Worm (Caenorhabditis elegans) whole organism, young adult: Measurements from ENCODE around the gene srxa-16.

ENCODE experiments used
- C17E4.6 ChIP-seq: fragments of 200-800 bp; sonication (Bioruptor generic); IDR thresholded peaks from 2 replicates; pipeline ENCODE4 v1.3.6; 2022; ENCODE audit warnings: missing genetic modification reagents, missing genetic modification characterization, missing compliant biosample characterization
- F10E7.11 ChIP-seq: sonication (generic microtip); optimal IDR thresholded peaks from 2 replicates; lab custom pipeline; 2017; ENCODE audit warnings: mild to moderate bottlenecking, missing genetic modification characterization, moderate library complexity, missing compliant biosample characterization
- F33H1.4 ChIP-seq: fragments of 200-800 bp; sonication (Bioruptor generic); IDR thresholded peaks from 2 replicates; pipeline ENCODE4 v1.3.6; 2022; ENCODE audit warnings: missing genetic modification reagents, missing genetic modification characterization, missing compliant biosample characterization
- F37B4.10 ChIP-seq: fragments of 200-800 bp; sonication (Bioruptor generic); IDR thresholded peaks from 2 replicates; pipeline ENCODE4 v1.3.6; 2022; ENCODE audit warnings: missing genetic modification characterization, missing compliant biosample characterization
- F52B5.7 ChIP-seq: sonication (generic microtip); optimal IDR thresholded peaks from 2 replicates; lab custom pipeline; 2016; ENCODE audit warnings: mild to moderate bottlenecking, missing genetic modification characterization, missing compliant biosample characterization
- F55B11.4 ChIP-seq: sonication (generic microtip); optimal IDR thresholded peaks from 2 replicates; lab custom pipeline; 2016; ENCODE audit warnings: missing compliant biosample characterization, missing genetic modification characterization, borderline replicate concordance; ENCODE audit not compliant: insufficient read depth
- K11D2.4 ChIP-seq: fragments of 200-800 bp; sonication (Bioruptor generic); IDR thresholded peaks from 2 replicates; pipeline ENCODE4 v1.3.6; 2022; ENCODE audit warnings: missing genetic modification reagents, missing genetic modification characterization, missing compliant biosample characterization
- T07F8.4 ChIP-seq: sonication (generic microtip); optimal IDR thresholded peaks from 2 replicates; lab custom pipeline; 2016; ENCODE audit warnings: mild to moderate bottlenecking, missing genetic modification characterization, moderate library complexity, missing compliant biosample characterization
- T26A5.8 ChIP-seq: sonication (generic microtip); optimal IDR thresholded peaks from 2 replicates; lab custom pipeline; 2016; ENCODE audit warnings: missing genetic modification characterization, missing compliant biosample characterization
- Y53G8AR.9 ChIP-seq: fragments of 200-800 bp; sonication (Bioruptor generic); conservative IDR thresholded peaks from 2 replicates; pipeline ENCODE4 v1.3.6; 2022; ENCODE audit warnings: missing genetic modification reagents, missing genetic modification characterization, missing compliant biosample characterization
- ZK185.1 ChIP-seq: sonication (generic microtip); optimal IDR thresholded peaks from 2 replicates; lab custom pipeline; 2016; ENCODE audit warnings: mild to moderate bottlenecking, missing genetic modification characterization, missing compliant biosample characterization; ENCODE audit not compliant: poor library complexity, severe bottlenecking
- aptf-2 ChIP-seq: fragments of 200-800 bp; sonication (Bioruptor generic); conservative IDR thresholded peaks from 2 replicates; pipeline ENCODE4 v1.3.6; 2022; ENCODE audit warnings: missing genetic modification reagents, missing genetic modification characterization, missing compliant biosample characterization
- attf-6 ChIP-seq: fragments of 200-800 bp; sonication (Bioruptor generic); IDR thresholded peaks from 2 replicates; pipeline ENCODE4 v1.3.6; 2022; ENCODE audit warnings: missing genetic modification reagents, missing genetic modification characterization, missing compliant biosample characterization
- cebp-1 ChIP-seq, 2 experiments: fragments of 200-800 bp in 1 of 2; sonication (Bioruptor generic) in 1 of 2; sonication (generic microtip) in 1 of 2; IDR thresholded peaks in 1 of 2; optimal IDR thresholded peaks in 1 of 2; 2 replicates each; pipeline versions ENCODE4 v1.3.6 to Lab custom; 2017 to 2022; ENCODE audit warnings: missing compliant biosample characterization in 2 of 2, missing genetic modification characterization in 2 of 2, mild to moderate bottlenecking in 1 of 2, missing genetic modification reagents in 1 of 2, moderate library complexity in 1 of 2
- cebp-2 ChIP-seq: fragments of 200-800 bp; sonication (Bioruptor generic); IDR thresholded peaks from 2 replicates; pipeline ENCODE4 v1.3.6; 2022; ENCODE audit warnings: missing genetic modification characterization, missing compliant biosample characterization
- ceh-100 ChIP-seq: fragments of 200-800 bp; sonication (Bioruptor generic); IDR thresholded peaks from 2 replicates; pipeline ENCODE4 v1.3.6; 2022; ENCODE audit warnings: missing genetic modification reagents, missing genetic modification characterization, missing compliant biosample characterization
- dpl-1 ChIP-seq: fragments of 150-350 bp; optimal IDR thresholded peaks from 2 replicates; lab custom pipeline; 2014; ENCODE audit warnings: missing biosample characterization, missing genetic modification reagents, missing genetic modification characterization
- ekl-4 ChIP-seq: fragments of 200-800 bp; sonication (Bioruptor generic); IDR thresholded peaks from 2 replicates; pipeline ENCODE4 v1.3.6; 2022; ENCODE audit warnings: missing genetic modification reagents, missing genetic modification characterization, missing compliant biosample characterization
- fkh-3 ChIP-seq: sonication (generic microtip); optimal IDR thresholded peaks from 2 replicates; lab custom pipeline; 2016; ENCODE audit warnings: mild to moderate bottlenecking, missing genetic modification characterization, missing compliant biosample characterization
- hrde-1 ChIP-seq: sonication (generic microtip); optimal IDR thresholded peaks from 2 replicates; lab custom pipeline; 2016; ENCODE audit warnings: missing genetic modification characterization, mild to moderate bottlenecking, missing compliant biosample characterization, moderate library complexity, missing genotype, missing genetic modification reagents, borderline replicate concordance
- hsf-1 ChIP-seq: fragments of 200-800 bp; sonication (Bioruptor generic); IDR thresholded peaks from 2 replicates; pipeline ENCODE4 v1.3.6; 2022; ENCODE audit warnings: missing genetic modification reagents, missing genetic modification characterization, missing compliant biosample characterization
- lag-1 ChIP-seq: fragments of 200-800 bp; sonication (Bioruptor generic); IDR thresholded peaks from 2 replicates; pipeline ENCODE4 v1.3.6; 2022; ENCODE audit warnings: missing genetic modification reagents, missing genetic modification characterization, missing compliant biosample characterization
- let-607 ChIP-seq, 2 experiments: fragments of 200-800 bp in 1 of 2; sonication (Bioruptor generic) in 1 of 2; sonication (generic microtip) in 1 of 2; optimal IDR thresholded peaks; 2 replicates each; lab custom pipeline; 2016 to 2018; ENCODE audit warnings: mild to moderate bottlenecking in 2 of 2, missing compliant biosample characterization in 2 of 2, missing genetic modification characterization in 2 of 2, moderate library complexity in 2 of 2, missing genotype in 1 of 2
- lsl-1 ChIP-seq: fragments of 200-800 bp; sonication (Bioruptor generic); optimal IDR thresholded peaks from 2 replicates; lab custom pipeline; 2018; ENCODE audit warnings: mild to moderate bottlenecking, missing genetic modification characterization, moderate library complexity, missing compliant biosample characterization
- madf-10 ChIP-seq: sonication (generic microtip); optimal IDR thresholded peaks from 2 replicates; lab custom pipeline; 2016; ENCODE audit warnings: mild to moderate bottlenecking, missing genetic modification characterization, missing compliant biosample characterization
- madf-6 ChIP-seq: fragments of 200-800 bp; sonication (Bioruptor generic); IDR thresholded peaks from 2 replicates; pipeline ENCODE4 v1.3.6; 2022; ENCODE audit warnings: missing genetic modification reagents, missing genetic modification characterization, missing compliant biosample characterization
- madf-8 ChIP-seq: fragments of 200-800 bp; sonication (Bioruptor generic); conservative IDR thresholded peaks from 2 replicates; pipeline ENCODE4 v1.3.6; 2022; ENCODE audit warnings: missing genetic modification reagents, missing genetic modification characterization, missing compliant biosample characterization
- mel-28 ChIP-seq: sonication (generic microtip); optimal IDR thresholded peaks from 2 replicates; lab custom pipeline; 2016; ENCODE audit warnings: borderline replicate concordance, mild to moderate bottlenecking, missing genetic modification characterization, missing compliant biosample characterization
- mes-4 ChIP-seq: sonication (generic microtip); optimal IDR thresholded peaks from 2 replicates; lab custom pipeline; 2016; ENCODE audit warnings: missing genotype, missing genetic modification characterization, missing compliant biosample characterization
- nfya-1 ChIP-seq: sonication (generic microtip); optimal IDR thresholded peaks from 2 replicates; lab custom pipeline; 2017; ENCODE audit warnings: antibody characterized with exemption, missing compliant biosample characterization, missing genetic modification characterization, borderline replicate concordance; ENCODE audit not compliant: insufficient read depth
- nfyb-1 ChIP-seq: fragments of 200-800 bp; sonication (Bioruptor generic); IDR thresholded peaks from 2 replicates; pipeline ENCODE4 v1.3.6; 2022; ENCODE audit warnings: missing genetic modification reagents, missing genetic modification characterization, missing compliant biosample characterization
- nhr-27 ChIP-seq: fragments of 200-800 bp; sonication (Bioruptor generic); optimal IDR thresholded peaks from 2 replicates; lab custom pipeline; 2018; ENCODE audit warnings: mild to moderate bottlenecking, missing genetic modification characterization, moderate library complexity, missing compliant biosample characterization
- nhr-80 ChIP-seq: sonication (generic microtip); optimal IDR thresholded peaks from 2 replicates; lab custom pipeline; 2016; ENCODE audit warnings: missing genetic modification characterization, missing compliant biosample characterization
- pha-4 ChIP-seq: fragments of 150-350 bp; sonication (generic microtip); optimal IDR thresholded peaks from 2 replicates; lab custom pipeline; 2014; ENCODE audit warnings: missing biosample characterization, missing genetic modification reagents, missing genetic modification characterization
- sdz-38 ChIP-seq: sonication (generic microtip); optimal IDR thresholded peaks from 2 replicates; lab custom pipeline; 2016; ENCODE audit warnings: missing genotype, missing genetic modification characterization, missing compliant biosample characterization
- snpc-1.3 ChIP-seq: sonication (generic microtip); optimal IDR thresholded peaks from 2 replicates; lab custom pipeline; 2017; ENCODE audit warnings: missing genetic modification characterization, mild to moderate bottlenecking, missing compliant biosample characterization, antibody characterized with exemption, moderate library complexity, missing genotype, missing genetic modification reagents; ENCODE audit not compliant: insufficient read depth
- ztf-3 ChIP-seq: fragments of 200-800 bp; sonication (Bioruptor generic); optimal IDR thresholded peaks from 2 replicates; lab custom pipeline; 2018; ENCODE audit warnings: mild to moderate bottlenecking, missing genetic modification characterization, missing compliant biosample characterization

The srxa-16 gene

DNA sequence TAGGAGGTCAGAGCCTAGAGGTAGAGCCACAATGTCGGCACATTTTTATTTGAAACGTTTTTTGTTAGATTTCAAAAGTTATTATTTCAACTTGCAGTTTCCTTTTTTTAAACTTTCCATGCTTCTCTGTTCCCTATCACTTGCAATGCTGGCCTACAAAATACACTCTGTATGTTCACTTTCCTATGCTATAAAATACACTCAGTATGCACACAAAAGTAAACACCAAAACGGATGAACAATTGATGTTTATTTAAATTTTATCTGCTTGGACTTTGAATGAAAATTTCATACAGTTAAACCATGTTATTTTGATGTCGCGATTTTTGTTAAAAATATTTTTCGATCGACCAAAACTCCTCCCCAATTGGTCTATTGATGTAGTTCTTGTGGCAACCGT lies 33.5 kb downstream of the srxa-16 start:
- TF ChIP-seq ekl-4: no peak
- TF ChIP-seq nfya-1: no peak
- TF ChIP-seq snpc-1.3: no peak
- TF ChIP-seq nfyb-1 (GFP tag; lab: Robert Waterston, UW): no peak
- no peak for TF ChIP-seq hrde-1
- no peak for TF ChIP-seq mes-4
- no peak for TF ChIP-seq hsf-1 (GFP tag; lab: Robert Waterston, UW)
- TF ChIP-seq mel-28: no peak
- no peak for TF ChIP-seq F33H1.4 (GFP tag; lab: Robert Waterston, UW)
- TF ChIP-seq aptf-2 (GFP tag; lab: Robert Waterston, UW): no peak
- no peak for TF ChIP-seq ztf-3 (GFP tag; lab: Kevin White, UChicago)
- no peak for TF ChIP-seq sdz-38 (tag; lab: Kevin White, UChicago)
- TF ChIP-seq T26A5.8 (tag; lab: Kevin White, UChicago): no peak
- no peak for TF ChIP-seq F52B5.7 (tag; lab: Kevin White, UChicago)

DNA sequence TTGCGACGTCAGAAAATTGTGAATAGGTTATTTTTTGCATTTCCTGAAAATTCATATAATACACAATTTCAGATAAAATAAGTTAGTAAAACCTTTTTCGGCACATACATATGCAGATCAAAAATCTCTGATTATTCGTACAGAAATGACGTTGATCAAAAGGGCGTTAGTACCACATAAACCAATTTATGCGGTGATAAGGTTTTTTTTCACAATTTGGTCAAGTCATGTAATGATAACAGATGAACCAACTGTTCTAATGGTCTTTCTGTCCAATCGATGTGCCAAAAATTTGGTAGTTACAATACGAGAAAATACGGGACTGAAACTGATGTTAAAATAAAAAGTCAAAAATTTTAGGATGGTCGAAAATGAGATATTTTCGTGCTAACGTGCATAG lies 34.1 kb downstream of the srxa-16 start:
- TF ChIP-seq nhr-80 (tag; lab: Kevin White, UChicago): peak; percentile 34
- TF ChIP-seq fkh-3 (tag; lab: Kevin White, UChicago): no peak
- TF ChIP-seq attf-6 (GFP tag; lab: Robert Waterston, UW): no peak
- no peak for TF ChIP-seq madf-10 (tag; lab: Kevin White, UChicago)

DNA sequence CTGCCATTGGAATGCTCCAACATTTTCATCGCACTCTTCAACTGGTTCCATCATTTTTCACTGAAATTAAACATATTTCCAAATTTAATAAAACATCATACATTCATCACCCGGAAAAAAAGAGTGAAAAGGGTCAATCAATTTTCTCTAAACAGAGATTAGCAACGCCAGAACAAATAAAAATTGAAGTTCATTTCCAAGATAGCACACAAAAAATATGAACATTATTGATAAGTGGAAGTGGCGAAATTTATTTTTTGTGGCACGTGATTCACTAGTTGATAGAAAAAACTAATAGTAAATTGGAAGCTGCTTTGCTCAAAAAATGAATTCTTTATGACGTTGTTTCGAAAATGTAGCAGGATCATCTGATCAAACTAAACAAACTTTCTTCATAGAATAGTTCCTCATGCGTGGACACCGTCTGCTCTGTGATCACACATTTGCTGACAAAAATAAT lies 38.9 kb downstream of the srxa-16 start, which contains the start of the genes F14H3.12 and srj-29:
F14H3.12 (minus strand) TSS at position 74 of the 460 bp plus-strand sequence.
srj-29 (plus strand) TSS at position 410 of the 460 bp plus-strand sequence.
- TF ChIP-seq lag-1 (GFP tag; lab: Robert Waterston, UW): no peak
- peak; percentile 76 for TF ChIP-seq nhr-80 (tag; lab: Kevin White, UChicago)
- TF ChIP-seq cebp-1 (GFP tag; IDR thresholded peaks at IDR 0.05; lab: Robert Waterston, UW): peak; percentile 32; the same call in 1 of the 2 replicates
- no peak for TF ChIP-seq cebp-1 (tag; optimal IDR thresholded peaks at IDR 0.05; lab: Kevin White, UChicago)

DNA sequence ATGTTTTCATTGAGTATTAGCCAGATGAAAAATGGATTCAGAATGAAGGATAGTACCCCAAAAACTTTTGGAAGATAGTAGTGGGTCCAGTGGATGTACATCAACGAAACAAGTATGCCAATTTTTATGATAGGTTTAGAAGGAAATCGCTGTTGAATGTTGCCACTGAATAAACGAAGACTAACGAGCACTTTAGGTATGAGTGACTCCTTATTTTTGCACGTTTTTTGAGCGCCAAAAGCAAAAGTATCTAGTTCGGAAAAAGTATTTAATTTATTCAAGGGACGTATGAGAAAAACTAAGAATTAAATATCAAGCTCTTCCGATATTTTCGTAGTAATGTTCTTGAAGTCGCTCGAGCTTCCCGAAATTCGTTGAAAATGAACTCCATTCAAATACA lies 40.3 kb downstream of the srxa-16 start, which contains the start of gene srj-10:
srj-10 (minus strand) TSS at position 101 of the 400 bp plus-strand sequence.
- no peak for TF ChIP-seq F10E7.11 (tag; lab: Kevin White, UChicago)

DNA sequence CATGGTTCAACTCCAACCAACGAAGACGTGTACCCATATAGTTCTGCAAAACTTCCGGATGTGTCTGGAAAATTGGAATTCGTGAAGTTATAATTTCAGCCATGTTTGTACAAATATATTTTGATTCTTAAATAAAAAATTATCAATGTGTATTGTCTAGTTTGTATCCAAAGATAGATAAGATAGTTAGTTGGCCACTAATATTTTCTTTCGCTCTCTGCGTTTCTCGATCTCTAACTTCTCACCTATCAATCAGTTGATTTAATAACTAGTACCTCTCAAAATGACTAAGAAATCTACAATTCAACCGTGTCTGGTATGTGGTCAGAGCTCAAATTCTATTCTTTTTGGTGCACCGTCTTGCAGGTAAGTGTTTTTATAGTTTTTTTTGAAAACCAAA lies 43.0 kb downstream of the srxa-16 start, which contains the start of gene nhr-176:
nhr-176 (plus strand) TSS at position 159 of the 400 bp plus-strand sequence.
- TF ChIP-seq nhr-80 (tag; lab: Kevin White, UChicago): peak; percentile 38
- no peak for TF ChIP-seq F37B4.10 (GFP tag; lab: Robert Waterston, UW)

DNA sequence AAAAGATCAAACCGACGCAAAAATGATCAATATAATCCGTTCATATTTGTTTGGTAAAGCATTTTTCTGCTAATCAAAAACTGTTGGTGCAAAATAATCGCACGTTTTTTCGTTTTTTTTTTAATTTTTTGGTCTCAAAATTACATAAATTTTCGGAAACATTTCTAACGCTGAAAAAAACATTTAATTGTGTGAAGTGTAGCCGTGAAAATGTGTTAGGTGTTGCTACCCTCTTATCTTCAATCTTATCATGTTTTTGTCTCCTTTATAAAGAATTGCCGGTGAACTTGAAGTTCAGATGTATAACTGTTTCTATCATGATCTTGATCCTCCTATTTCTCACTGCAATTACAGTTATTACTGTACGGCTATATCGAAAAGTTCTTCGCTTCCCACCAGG lies 45.2 kb downstream of the srxa-16 start, which contains the start of gene cyp-35D1:
cyp-35D1 (plus strand) TSS at position 301 of the 400 bp plus-strand sequence.
- TF ChIP-seq madf-8 (no peak), C17E4.6 (GFP tag; lab: Robert Waterston, UW) (no peak), F55B11.4 (tag; lab: Kevin White, UChicago) (no peak), T07F8.4 (tag; lab: Kevin White, UChicago) (no peak), aptf-2 (GFP tag; lab: Robert Waterston, UW) (no peak), K11D2.4 (GFP tag; lab: Robert Waterston, UW) (no peak), dpl-1 (GFP tag; lab: Kevin White, UChicago) (no peak), F33H1.4 (GFP tag; lab: Robert Waterston, UW) (no peak), lsl-1 (GFP tag; lab: Kevin White, UChicago) (no peak), fkh-3 (tag; lab: Kevin White, UChicago) (no peak), Y53G8AR.9 (GFP tag; lab: Robert Waterston, UW) (no peak), cebp-2 (GFP tag; lab: Robert Waterston, UW) (no peak), let-607 (tag; optimal IDR thresholded peaks at IDR 0.05; lab: Kevin White, UChicago) (no peak), ZK185.1 (tag; lab: Kevin White, UChicago) (no peak), ceh-100 (GFP tag; lab: Robert Waterston, UW) (no peak), nhr-27 (tag; lab: Kevin White, UChicago) (no peak), pha-4 (tag; lab: Kevin White, UChicago) (no peak), madf-6 (GFP tag; lab: Robert Waterston, UW) (no peak)
